Fruit fly (Drosophila melanogaster) whole organism, embryonic: Measurements from ENCODE around the gene Mettl5.

Experiments used
- CG10959 ChIP-seq: fragments of 200-800 bp; sonication (Bioruptor generic); IDR thresholded peaks from 2 replicates; pipeline ENCODE4 v1.3.6; 2022; ENCODE audit warnings: missing biosample characterization, missing genetic modification characterization
- CG13624 ChIP-seq: fragments of 200-800 bp; sonication (Bioruptor generic); optimal IDR thresholded peaks from 2 replicates; lab custom pipeline; 2016; ENCODE audit warnings: missing biosample characterization, missing genetic modification characterization
- CG14441 ChIP-seq: fragments of 200-800 bp; sonication (Bioruptor generic); IDR thresholded peaks from 2 replicates; pipeline ENCODE4 v1.3.6; 2022; ENCODE audit warnings: missing biosample characterization, missing genetic modification characterization
- CG15514 ChIP-seq: fragments of 200-800 bp; sonication (Bioruptor generic); optimal IDR thresholded peaks from 3 replicates; lab custom pipeline; 2017; ENCODE audit warnings: missing biosample characterization, missing genetic modification characterization, mild to moderate bottlenecking, moderate library complexity, missing genetic modification reagents
- CG16815 ChIP-seq: fragments of 200-800 bp; sonication (Bioruptor generic); optimal IDR thresholded peaks from 3 replicates; lab custom pipeline; 2017; ENCODE audit warnings: missing biosample characterization, mild to moderate bottlenecking, missing genetic modification characterization
- CG17568 ChIP-seq: fragments of 200-800 bp; sonication (Bioruptor generic); optimal IDR thresholded peaks from 2 replicates; lab custom pipeline; 2018; ENCODE audit warnings: missing biosample characterization, mild to moderate bottlenecking, missing genetic modification characterization, moderate library complexity
- CG17612 ChIP-seq: fragments of 200-800 bp; sonication (Bioruptor generic); IDR thresholded peaks from 2 replicates; pipeline ENCODE4 v1.3.6; 2022; ENCODE audit warnings: missing biosample characterization, missing genetic modification characterization
- CG1792 ChIP-seq: fragments of 200-800 bp; sonication (Bioruptor generic); optimal IDR thresholded peaks from 2 replicates; lab custom pipeline; 2016; ENCODE audit warnings: missing biosample characterization, missing genetic modification characterization
- CG2678 ChIP-seq: fragments of 200-800 bp; sonication (Bioruptor generic); optimal IDR thresholded peaks from 3 replicates; lab custom pipeline; 2019; ENCODE audit warnings: missing biosample characterization, mild to moderate bottlenecking, missing genetic modification characterization, moderate library complexity
- CG2889 ChIP-seq: fragments of 200-800 bp; sonication (Bioruptor generic); IDR thresholded peaks from 3 replicates; pipeline ENCODE4 v1.3.6; 2022; ENCODE audit warnings: missing biosample characterization, missing genetic modification characterization
- CG30431 ChIP-seq: fragments of 200-800 bp; sonication (Bioruptor generic); optimal IDR thresholded peaks from 2 replicates; lab custom pipeline; 2017; ENCODE audit warnings: missing biosample characterization, missing genetic modification characterization
- CG31365 ChIP-seq: fragments of 200-800 bp; sonication (Bioruptor generic); optimal IDR thresholded peaks from 2 replicates; lab custom pipeline; 2018; ENCODE audit warnings: missing biosample characterization, mild to moderate bottlenecking, missing genetic modification characterization
- CG32767 ChIP-seq: fragments of 200-800 bp; sonication (Bioruptor generic); IDR thresholded peaks from 2 replicates; pipeline ENCODE4 v1.3.6; 2022; ENCODE audit warnings: missing biosample characterization, missing genetic modification characterization
- CG34376 ChIP-seq: fragments of 200-800 bp; sonication (Bioruptor generic); optimal IDR thresholded peaks from 2 replicates; lab custom pipeline; 2018; ENCODE audit warnings: missing biosample characterization, mild to moderate bottlenecking, missing genetic modification characterization
- CG4707 ChIP-seq: fragments of 200-800 bp; sonication (Bioruptor generic); optimal IDR thresholded peaks from 2 replicates; lab custom pipeline; 2018; ENCODE audit warnings: missing biosample characterization, mild to moderate bottlenecking, missing genetic modification characterization, moderate library complexity
- CG4820 ChIP-seq: fragments of 200-800 bp; sonication (Bioruptor generic); optimal IDR thresholded peaks from 3 replicates; lab custom pipeline; 2016; ENCODE audit warnings: missing biosample characterization, missing genetic modification characterization
- CG6254 ChIP-seq: fragments of 200-800 bp; sonication (Bioruptor generic); optimal IDR thresholded peaks from 3 replicates; lab custom pipeline; 2017; ENCODE audit warnings: mild to moderate bottlenecking, missing biosample characterization, missing genetic modification reagents, missing genetic modification characterization
- CG6272 ChIP-seq: fragments of 200-800 bp; sonication (Bioruptor generic); IDR thresholded peaks from 2 replicates; pipeline ENCODE4 v1.3.6; 2022; ENCODE audit warnings: missing biosample characterization, missing genetic modification characterization
- CG6854 ChIP-seq: fragments of 200-800 bp; sonication (Bioruptor generic); optimal IDR thresholded peaks from 3 replicates; lab custom pipeline; 2017; ENCODE audit warnings: missing biosample characterization, mild to moderate bottlenecking, missing genetic modification characterization
- CG7786 ChIP-seq: fragments of 200-800 bp; sonication (Bioruptor generic); optimal IDR thresholded peaks from 2 replicates; lab custom pipeline; 2016; ENCODE audit warnings: missing biosample characterization, missing genetic modification characterization
- CG8281 ChIP-seq: fragments of 200-800 bp; sonication (Bioruptor generic); optimal IDR thresholded peaks from 2 replicates; lab custom pipeline; 2018; ENCODE audit warnings: missing biosample characterization, mild to moderate bottlenecking, missing genetic modification characterization, moderate library complexity
- CG8478 ChIP-seq: fragments of >200 bp; optimal IDR thresholded peaks from 2 replicates; lab custom pipeline; 2018
- CG8924 ChIP-seq: fragments of 200-800 bp; optimal IDR thresholded peaks from 3 replicates; lab custom pipeline; 2019; ENCODE audit warnings: missing biosample characterization, mild to moderate bottlenecking, missing genetic modification characterization, moderate library complexity
- D19B ChIP-seq: fragments of 200-800 bp; sonication (Bioruptor generic); optimal IDR thresholded peaks from 2 replicates; lab custom pipeline; 2017; ENCODE audit warnings: missing biosample characterization, mild to moderate bottlenecking, missing genetic modification characterization
- Dp ChIP-seq: fragments of 200-800 bp; sonication (Bioruptor generic); optimal IDR thresholded peaks from 2 replicates; lab custom pipeline; 2018; ENCODE audit warnings: missing biosample characterization, mild to moderate bottlenecking, missing genetic modification characterization, moderate library complexity
- Gsc ChIP-seq: fragments of 200-800 bp; sonication (Bioruptor generic); IDR thresholded peaks from 2 replicates; pipeline ENCODE4 v1.3.6; 2022; ENCODE audit warnings: missing biosample characterization, missing genetic modification characterization
- H15 ChIP-seq: fragments of 200-800 bp; sonication (Bioruptor generic); IDR thresholded peaks from 3 replicates; pipeline ENCODE4 v1.3.6; 2022; ENCODE audit warnings: missing biosample characterization, missing genetic modification characterization
- Hsf ChIP-seq: fragments of 200-800 bp; sonication (Bioruptor generic); optimal IDR thresholded peaks from 3 replicates; lab custom pipeline; 2016; ENCODE audit warnings: missing biosample characterization, missing genetic modification characterization
- Jarid2 ChIP-seq: fragments of 200-800 bp; sonication (Bioruptor generic); optimal IDR thresholded peaks from 3 replicates; lab custom pipeline; 2017; ENCODE audit warnings: mild to moderate bottlenecking, missing biosample characterization, missing genetic modification reagents, missing genetic modification characterization
- MBD-R2 ChIP-seq: fragments of 200-800 bp; sonication (Bioruptor generic); IDR thresholded peaks from 2 replicates; pipeline ENCODE4 v1.3.6; 2022; ENCODE audit warnings: missing biosample characterization, missing genetic modification characterization
- Mad ChIP-seq: fragments of 200-800 bp; sonication (Bioruptor generic); optimal IDR thresholded peaks from 2 replicates; lab custom pipeline; 2016; ENCODE audit warnings: missing biosample characterization, missing genetic modification characterization
- Optix ChIP-seq: fragments of 200-800 bp; sonication (Bioruptor generic); IDR thresholded peaks from 3 replicates; pipeline ENCODE4 v1.3.6; 2022; ENCODE audit warnings: missing biosample characterization, missing genetic modification characterization
- Rfx ChIP-seq: fragments of 200-800 bp; sonication (Bioruptor generic); IDR thresholded peaks from 2 replicates; pipeline ENCODE4 v1.3.6; 2022; ENCODE audit warnings: missing biosample characterization, missing genetic modification characterization
- Side ChIP-seq: fragments of 200-800 bp; sonication (Bioruptor generic); optimal IDR thresholded peaks from 2 replicates; lab custom pipeline; 2016; ENCODE audit warnings: missing biosample characterization, missing genetic modification characterization
- Stat92E ChIP-seq, 3 experiments: fragments of >200 bp in 2 of 3; fragments of 200-800 bp in 1 of 3; sonication (Bioruptor generic) in 1 of 3; optimal IDR thresholded peaks; 2 replicates each; lab custom pipeline; 2017 to 2019; ENCODE audit warnings: missing biosample characterization in 3 of 3, missing genetic modification characterization in 3 of 3, mild to moderate bottlenecking in 1 of 3, moderate library complexity in 1 of 3
- bbx ChIP-seq: fragments of 200-800 bp; sonication (Bioruptor generic); IDR thresholded peaks from 2 replicates; pipeline ENCODE4 v1.3.6; 2022; ENCODE audit warnings: missing biosample characterization, missing genetic modification characterization; ENCODE audit not compliant: partially characterized antibody
- br ChIP-seq: fragments of >200 bp; optimal IDR thresholded peaks from 2 replicates; lab custom pipeline; 2017
- cg ChIP-seq: fragments of 200-800 bp; sonication (Bioruptor generic); optimal IDR thresholded peaks from 3 replicates; lab custom pipeline; 2019; ENCODE audit warnings: missing biosample characterization, mild to moderate bottlenecking, missing genetic modification characterization, moderate library complexity
- chinmo ChIP-seq: fragments of 200-800 bp; sonication (Bioruptor generic); IDR thresholded peaks from 4 replicates; pipeline ENCODE4 v1.3.6; 2022; ENCODE audit warnings: missing biosample characterization, missing genetic modification characterization; ENCODE audit not compliant: partially characterized antibody
- da ChIP-seq: fragments of 200-800 bp; sonication (Bioruptor generic); optimal IDR thresholded peaks from 2 replicates; lab custom pipeline; 2016; ENCODE audit warnings: missing biosample characterization, missing genetic modification characterization
- fd64A ChIP-seq: fragments of 200-800 bp; sonication (Bioruptor generic); optimal IDR thresholded peaks from 3 replicates; lab custom pipeline; 2018; ENCODE audit warnings: missing biosample characterization, mild to moderate bottlenecking, missing genetic modification characterization
- gem ChIP-seq: fragments of 200-800 bp; sonication (Bioruptor generic); optimal IDR thresholded peaks from 2 replicates; lab custom pipeline; 2019; ENCODE audit warnings: missing biosample characterization, mild to moderate bottlenecking, missing genetic modification characterization, moderate library complexity
- jigr1 ChIP-seq: fragments of 200-800 bp; sonication (Bioruptor generic); IDR thresholded peaks from 3 replicates; pipeline ENCODE4 v1.3.6; 2022; ENCODE audit warnings: missing biosample characterization, missing genetic modification characterization
- pzg ChIP-seq: fragments of 200-800 bp; sonication (Bioruptor generic); optimal IDR thresholded peaks from 3 replicates; lab custom pipeline; 2018; ENCODE audit warnings: missing biosample characterization, mild to moderate bottlenecking, missing genetic modification characterization, moderate library complexity
- repo ChIP-seq: fragments of 200-800 bp; sonication (Bioruptor generic); optimal IDR thresholded peaks from 2 replicates; lab custom pipeline; 2016; ENCODE audit warnings: missing biosample characterization, missing genetic modification characterization
- rib ChIP-seq: fragments of 200-800 bp; sonication (Bioruptor generic); IDR thresholded peaks from 2 replicates; pipeline ENCODE4 v1.3.6; 2022; ENCODE audit warnings: missing biosample characterization, missing genetic modification characterization
- schlank ChIP-seq: fragments of 200-800 bp; sonication (Bioruptor generic); optimal IDR thresholded peaks from 2 replicates; lab custom pipeline; 2018; ENCODE audit warnings: missing biosample characterization, mild to moderate bottlenecking, missing genetic modification characterization
- slp2 ChIP-seq: fragments of 200-800 bp; sonication (Bioruptor generic); optimal IDR thresholded peaks from 2 replicates; lab custom pipeline; 2016; ENCODE audit warnings: missing biosample characterization, missing genetic modification characterization
- so ChIP-seq: fragments of 200-800 bp; sonication (Bioruptor generic); IDR thresholded peaks from 3 replicates; pipeline ENCODE4 v1.3.6; 2022; ENCODE audit warnings: missing biosample characterization, missing genetic modification characterization
- stc ChIP-seq: fragments of 200-800 bp; sonication (Bioruptor generic); IDR thresholded peaks from 2 replicates; pipeline ENCODE4 v1.3.6; 2022; ENCODE audit warnings: missing biosample characterization, missing genetic modification characterization
- tap ChIP-seq: fragments of 200-800 bp; optimal IDR thresholded peaks from 3 replicates; lab custom pipeline; 2019; ENCODE audit warnings: missing biosample characterization, mild to moderate bottlenecking, missing genetic modification characterization, moderate library complexity

Gene Mettl5

dm6 chr3L:19268720-19269401, 5.3 kb downstream of the Mettl5 start, which contains the start of the genes Aldh7A1 and CG14085 (continued):
- TF ChIP-seq Rfx (GFP tag; lab: Robert Waterston, UW) (peak; percentile 21; the same call in 1 of the 2 replicates), rib (GFP tag; lab: Robert Waterston, UW) (peak; percentile 62; the same call in 1 of the 2 replicates), Gsc (GFP tag; lab: Robert Waterston, UW) (no peak), CG16815 (GFP tag; lab: Kevin White, UChicago) (no peak), gem (no peak), CG10959 (GFP tag; lab: Robert Waterston, UW) (no peak), CG8281 (tag; lab: Kevin White, UChicago) (peak; percentile 99), Jarid2 (GFP tag; lab: Kevin White, UChicago) (peak; percentile 65), CG32767 (GFP tag; lab: Robert Waterston, UW) (no peak), so (GFP tag; lab: Robert Waterston, UW) (no peak), CG17568 (GFP tag; lab: Kevin White, UChicago) (no peak), MBD-R2 (GFP tag; lab: Robert Waterston, UW) (no peak), CG7786 (no peak), chinmo (GFP tag; lab: Robert Waterston, UW) (peak; percentile 92; the same call in 3 of the 4 replicates), bbx (GFP tag; lab: Robert Waterston, UW) (no peak), CG8478 (no peak), Optix (GFP tag; lab: Robert Waterston, UW) (no peak), schlank (tag; lab: Kevin White, UChicago) (no peak), CG1792 (no peak), CG15514 (GFP tag; lab: Kevin White, UChicago) (peak; percentile 31), CG8924 (no peak), cg (no peak), repo (no peak), CG6854 (GFP tag; lab: Kevin White, UChicago) (no peak), jigr1 (GFP tag; lab: Robert Waterston, UW) (no peak), fd64A (no peak), tap (tag; lab: Kevin White, UChicago) (no peak), CG14441 (no peak), CG4707 (GFP tag; lab: Kevin White, UChicago) (no peak), pzg (GFP tag; lab: Kevin White, UChicago) (no peak), CG30431 (GFP tag; lab: Kevin White, UChicago) (no peak), da (no peak), br (lab: Kevin White, UChicago) (no peak), CG2889 (GFP tag; lab: Robert Waterston, UW) (no peak), CG2678 (tag; lab: Kevin White, UChicago) (no peak), CG17612 (GFP tag; lab: Robert Waterston, UW) (no peak), Hsf (no peak), CG6272 (GFP tag; lab: Robert Waterston, UW) (no peak), CG31365 (tag; lab: Kevin White, UChicago) (no peak), Dp (GFP tag; lab: Kevin White, UChicago) (no peak), CG34376 (GFP tag; lab: Kevin White, UChicago) (peak; percentile 90), H15 (GFP tag; lab: Robert Waterston, UW) (no peak), stc (GFP tag; lab: Robert Waterston, UW) (no peak), Side (GFP tag; lab: Kevin White, UChicago) (no peak), Mad (GFP tag; lab: Kevin White, UChicago) (no peak), CG6254 (peak; percentile 18), slp2 (GFP tag; lab: Kevin White, UChicago) (no peak), CG4820 (GFP tag; lab: Kevin White, UChicago) (no peak), CG13624 (no peak), Stat92E (GFP tag; optimal IDR thresholded peaks at IDR 0.05; lab: Kevin White, UChicago) (no peak), D19B (GFP tag; lab: Kevin White, UChicago) (no peak)
